Fruit fly (Drosophila melanogaster) whole organism, adult: ENCODE data around the gene CG13066.

Experiments used
- CG11617 ChIP-seq: fragments of 200-800 bp; sonication (Bioruptor generic); optimal IDR thresholded peaks from 2 replicates; lab custom pipeline; 2017; ENCODE audit warnings: mild to moderate bottlenecking, missing biosample characterization, missing genetic modification reagents, missing genetic modification characterization
- CG12768 ChIP-seq: fragments of 200-800 bp; sonication (Bioruptor generic); optimal IDR thresholded peaks from 2 replicates; lab custom pipeline; 2017; ENCODE audit warnings: missing biosample characterization, missing genetic modification characterization, mild to moderate bottlenecking, moderate library complexity, missing genetic modification reagents
- CG33017 ChIP-seq: fragments of 200-800 bp; sonication (Bioruptor generic); optimal IDR thresholded peaks from 2 replicates; lab custom pipeline; 2018; ENCODE audit warnings: missing biosample characterization, mild to moderate bottlenecking, missing genetic modification characterization, moderate library complexity
- CG5204 ChIP-seq: fragments of 200-800 bp; sonication (Bioruptor generic); optimal IDR thresholded peaks from 2 replicates; lab custom pipeline; 2016; ENCODE audit warnings: missing biosample characterization, missing genetic modification characterization
- CG7045 ChIP-seq: fragments of 200-800 bp; sonication (Bioruptor generic); optimal IDR thresholded peaks from 2 replicates; lab custom pipeline; 2017; ENCODE audit warnings: missing biosample characterization, mild to moderate bottlenecking, missing genetic modification characterization
- Mnt ChIP-seq: fragments of 200-800 bp; sonication (Bioruptor generic); optimal IDR thresholded peaks from 2 replicates; lab custom pipeline; 2016; ENCODE audit warnings: missing biosample characterization, mild to moderate bottlenecking, missing genetic modification characterization
- cic ChIP-seq: fragments of 200-800 bp; sonication (Bioruptor generic); optimal IDR thresholded peaks from 2 replicates; lab custom pipeline; 2017; ENCODE audit warnings: missing biosample characterization, mild to moderate bottlenecking, missing genetic modification characterization, moderate library complexity
- kay ChIP-seq: fragments of 200-800 bp; sonication (Bioruptor generic); peaks from one replicate; lab custom pipeline; 2016; ENCODE audit warnings: missing biosample characterization, missing genetic modification characterization, borderline replicate concordance
- toe ChIP-seq: fragments of 200-800 bp; sonication (Bioruptor generic); optimal IDR thresholded peaks from 2 replicates; lab custom pipeline; 2016; ENCODE audit warnings: missing biosample characterization, missing genetic modification characterization

- TF ChIP-seq CG7045 (peak; percentile 86), CG5204 (GFP tag; lab: Kevin White, UChicago) (peak; percentile 62), Mnt (GFP tag; lab: Kevin White, UChicago) (peak; percentile 98), CG33017 (tag; lab: Kevin White, UChicago) (peak; percentile 92), cic (GFP tag; lab: Kevin White, UChicago) (peak; percentile 43), CG11617 (GFP tag; lab: Kevin White, UChicago) (peak; percentile 81), CG12768 (peak; percentile 76), kay (GFP tag; lab: Kevin White, UChicago) (peak; percentile 13), toe (GFP tag; lab: Kevin White, UChicago) (peak; percentile 70)
Observed at dm6 chr3L:16228659-16229205, 44.0 kb upstream of the CG13066 start, which contains the start of gene Tmx3.
